Worm (Caenorhabditis elegans) whole organism, mixed stage, embryonic: ENCODE results near the gene ama-1.

Source experiments
- M03D4.4 ChIP-seq: sonication (generic microtip); optimal IDR thresholded peaks from 2 replicates; lab custom pipeline; 2017; ENCODE audit warnings: mild to moderate bottlenecking, missing genetic modification characterization, missing compliant biosample characterization
- bed-3 ChIP-seq: fragments of 200-800 bp; sonication (Bioruptor generic); optimal IDR thresholded peaks from 3 replicates; lab custom pipeline; 2018; ENCODE audit warnings: mild to moderate bottlenecking, missing genetic modification characterization, moderate library complexity, missing compliant biosample characterization
- blmp-1 ChIP-seq: fragments of 150-350 bp; optimal IDR thresholded peaks from 2 replicates; lab custom pipeline; 2014; ENCODE audit warnings: missing biosample characterization, missing genetic modification characterization
- ceh-39 ChIP-seq: fragments of 150-350 bp; optimal IDR thresholded peaks from 2 replicates; lab custom pipeline; 2014; ENCODE audit warnings: missing biosample characterization, missing genetic modification characterization
- ceh-43 ChIP-seq: fragments of 200-800 bp; sonication (Bioruptor generic); optimal IDR thresholded peaks from 2 replicates; lab custom pipeline; 2018; ENCODE audit warnings: mild to moderate bottlenecking, missing genetic modification characterization, moderate library complexity, missing compliant biosample characterization
- ceh-83 ChIP-seq: fragments of 200-800 bp; sonication (Bioruptor generic); optimal IDR thresholded peaks from 2 replicates; lab custom pipeline; 2018; ENCODE audit warnings: mild to moderate bottlenecking, missing genetic modification characterization, missing compliant biosample characterization
- ces-1 ChIP-seq: fragments of 150-350 bp; optimal IDR thresholded peaks from 2 replicates; lab custom pipeline; 2014; ENCODE audit warnings: missing biosample characterization, missing genetic modification reagents, missing genetic modification characterization
- cnd-1 ChIP-seq: fragments of 200-800 bp; sonication (Bioruptor generic); optimal IDR thresholded peaks from 2 replicates; lab custom pipeline; 2018; ENCODE audit warnings: mild to moderate bottlenecking, missing genetic modification characterization, missing compliant biosample characterization
- elt-1 ChIP-seq: sonication (generic microtip); optimal IDR thresholded peaks from 2 replicates; lab custom pipeline; 2017; ENCODE audit warnings: missing genetic modification characterization, mild to moderate bottlenecking, missing compliant biosample characterization, antibody characterized with exemption, moderate library complexity, borderline replicate concordance; ENCODE audit not compliant: insufficient read depth
- elt-3 ChIP-seq: fragments of 150-350 bp; optimal IDR thresholded peaks from 2 replicates; lab custom pipeline; 2014; ENCODE audit warnings: missing biosample characterization, missing genetic modification characterization
- flh-1 ChIP-seq: fragments of 200-800 bp; sonication (Bioruptor generic); optimal IDR thresholded peaks from 2 replicates; lab custom pipeline; 2018; ENCODE audit warnings: mild to moderate bottlenecking, missing genetic modification characterization, moderate library complexity, missing compliant biosample characterization
- ham-2 ChIP-seq: fragments of 200-800 bp; sonication (Bioruptor generic); optimal IDR thresholded peaks from 2 replicates; lab custom pipeline; 2018; ENCODE audit warnings: mild to moderate bottlenecking, missing genetic modification characterization, missing compliant biosample characterization
- hlh-1 ChIP-seq: fragments of 150-350 bp; optimal IDR thresholded peaks from 2 replicates; lab custom pipeline; 2014; ENCODE audit warnings: missing biosample characterization, missing genetic modification reagents, missing genetic modification characterization
- lin-13 ChIP-seq: fragments of 150-350 bp; optimal IDR thresholded peaks from 2 replicates; lab custom pipeline; 2014; ENCODE audit warnings: missing biosample characterization, missing genetic modification characterization
- lin-32 ChIP-seq: fragments of 200-800 bp; sonication (Bioruptor generic); optimal IDR thresholded peaks from 2 replicates; lab custom pipeline; 2018; ENCODE audit warnings: mild to moderate bottlenecking, missing genetic modification characterization, missing compliant biosample characterization
- lsy-2 ChIP-seq: fragments of 150-350 bp; optimal IDR thresholded peaks from 2 replicates; lab custom pipeline; 2014; ENCODE audit warnings: missing biosample characterization, missing genetic modification characterization
- mab-5 ChIP-seq: fragments of 150-350 bp; optimal IDR thresholded peaks from 2 replicates; lab custom pipeline; 2014; ENCODE audit warnings: missing biosample characterization, missing genetic modification characterization
- mep-1 ChIP-seq: fragments of 150-350 bp; optimal IDR thresholded peaks from 2 replicates; lab custom pipeline; 2017; ENCODE audit warnings: missing biosample characterization, missing genetic modification reagents, missing genetic modification characterization, inconsistent platforms
- mls-2 ChIP-seq: sonication (generic microtip); optimal IDR thresholded peaks from 2 replicates; lab custom pipeline; 2016; ENCODE audit warnings: mild to moderate bottlenecking, missing genetic modification characterization, moderate library complexity, missing compliant biosample characterization
- nhr-12 ChIP-seq: fragments of 150-350 bp; optimal IDR thresholded peaks from 2 replicates; lab custom pipeline; 2014; ENCODE audit warnings: missing biosample characterization, missing genetic modification characterization
- nhr-2 ChIP-seq: fragments of 150-350 bp; optimal IDR thresholded peaks from 2 replicates; lab custom pipeline; 2014; ENCODE audit warnings: missing biosample characterization, missing genetic modification characterization
- nhr-237 ChIP-seq: fragments of 150-350 bp; optimal IDR thresholded peaks from 2 replicates; lab custom pipeline; 2014; ENCODE audit warnings: missing biosample characterization, missing genetic modification characterization
- nhr-28 ChIP-seq: fragments of 150-350 bp; optimal IDR thresholded peaks from 2 replicates; lab custom pipeline; 2014; ENCODE audit warnings: missing biosample characterization, missing genetic modification characterization
- nhr-76 ChIP-seq: sonication (generic microtip); optimal IDR thresholded peaks from 2 replicates; lab custom pipeline; 2017; ENCODE audit warnings: missing biosample characterization, missing genetic modification characterization
- pha-4 ChIP-seq: fragments of 150-350 bp; optimal IDR thresholded peaks from 2 replicates; lab custom pipeline; 2018; ENCODE audit warnings: missing biosample characterization, missing genetic modification reagents, missing genetic modification characterization
- snpc-4 ChIP-seq: fragments of 150-350 bp; optimal IDR thresholded peaks from 2 replicates; lab custom pipeline; 2014; ENCODE audit warnings: missing biosample characterization, missing genetic modification characterization
- sptf-1 ChIP-seq: sonication (generic microtip); optimal IDR thresholded peaks from 2 replicates; lab custom pipeline; 2017; ENCODE audit warnings: mild to moderate bottlenecking, missing genetic modification characterization, moderate library complexity, missing compliant biosample characterization
- tbx-8 ChIP-seq: fragments of 200-800 bp; sonication (Bioruptor generic); optimal IDR thresholded peaks from 2 replicates; lab custom pipeline; 2018; ENCODE audit warnings: mild to moderate bottlenecking, missing genetic modification characterization, moderate library complexity, missing compliant biosample characterization
- unc-120 ChIP-seq: sonication (generic microtip); optimal IDR thresholded peaks from 2 replicates; lab custom pipeline; 2017; ENCODE audit warnings: missing genetic modification characterization, missing compliant biosample characterization; ENCODE audit not compliant: poor library complexity, severe bottlenecking
- unc-62 ChIP-seq: fragments of 150-350 bp; optimal IDR thresholded peaks from 2 replicates; lab custom pipeline; 2014; ENCODE audit warnings: missing biosample characterization, missing genetic modification reagents, missing genetic modification characterization
- zip-8 ChIP-seq: fragments of 150-350 bp; optimal IDR thresholded peaks from 2 replicates; lab custom pipeline; 2014; ENCODE audit warnings: missing biosample characterization, missing genetic modification characterization
- ztf-11 ChIP-seq: fragments of 150-350 bp; optimal IDR thresholded peaks from 2 replicates; lab custom pipeline; 2014; ENCODE audit warnings: missing biosample characterization, missing genetic modification characterization

ama-1 gene

ce11 chrIV:4243830-4244406, 4.0 kb upstream of the ama-1 start:
- TF ChIP-seq M03D4.4 (tag; lab: Kevin White, UChicago) (no peak), mls-2 (no peak), tbx-8 (GFP tag; lab: Kevin White, UChicago) (no peak), lin-32 (no peak), mab-5 (tag; lab: Kevin White, UChicago) (no peak), blmp-1 (tag; lab: Kevin White, UChicago) (no peak), nhr-2 (tag; lab: Kevin White, UChicago) (no peak), unc-62 (no peak), snpc-4 (tag; lab: Kevin White, UChicago) (no peak), cnd-1 (no peak), ceh-43 (GFP tag; lab: Kevin White, UChicago) (no peak), nhr-237 (tag; lab: Kevin White, UChicago) (no peak), lin-13 (tag; lab: Kevin White, UChicago) (no peak), nhr-28 (no peak), hlh-1 (tag; lab: Kevin White, UChicago) (no peak), elt-1 (tag; lab: Kevin White, UChicago) (no peak), flh-1 (GFP tag; lab: Kevin White, UChicago) (no peak)

- no peak for TF ChIP-seq nhr-2 (tag; lab: Kevin White, UChicago)
- no peak for TF ChIP-seq elt-3 (tag; lab: Kevin White, UChicago)
- TF ChIP-seq lsy-2 (tag; lab: Kevin White, UChicago), result no peak
- TF ChIP-seq lin-13 (tag; lab: Kevin White, UChicago), result no peak
- TF ChIP-seq elt-1 (tag; lab: Kevin White, UChicago), result no peak
- no peak for TF ChIP-seq nhr-28
- TF ChIP-seq mls-2, result no peak
- TF ChIP-seq M03D4.4 (tag; lab: Kevin White, UChicago), result no peak
- no peak for TF ChIP-seq ces-1
- TF ChIP-seq ceh-83 (GFP tag; lab: Kevin White, UChicago), result no peak
- TF ChIP-seq mep-1 (tag; lab: Kevin White, UChicago), result no peak
Measured at ce11 chrIV:4244510-4244909, 3.4 kb upstream of the ama-1 start, which contains the start of gene col-34. TSS of gene col-34 (minus strand) at chrIV:4244610.

ce11 chrIV:4246493-4246892, 1.4 kb upstream of the ama-1 start, which contains the start of gene ttr-20:
TSS of gene ttr-20 (plus strand) at chrIV:4246793.
- TF ChIP-seq ztf-11 (tag; lab: Kevin White, UChicago) (no peak), cnd-1 (no peak), mab-5 (tag; lab: Kevin White, UChicago) (no peak), snpc-4 (tag; lab: Kevin White, UChicago) (no peak), mls-2 (no peak), unc-62 (no peak), ceh-39 (tag; lab: Kevin White, UChicago) (no peak), flh-1 (GFP tag; lab: Kevin White, UChicago) (no peak), nhr-237 (tag; lab: Kevin White, UChicago) (no peak), lin-32 (no peak), elt-3 (tag; lab: Kevin White, UChicago) (no peak), nhr-2 (tag; lab: Kevin White, UChicago) (no peak), lin-13 (tag; lab: Kevin White, UChicago) (no peak), ceh-43 (GFP tag; lab: Kevin White, UChicago) (no peak), tbx-8 (GFP tag; lab: Kevin White, UChicago) (no peak), elt-1 (tag; lab: Kevin White, UChicago) (no peak), nhr-76 (no peak)

DNA sequence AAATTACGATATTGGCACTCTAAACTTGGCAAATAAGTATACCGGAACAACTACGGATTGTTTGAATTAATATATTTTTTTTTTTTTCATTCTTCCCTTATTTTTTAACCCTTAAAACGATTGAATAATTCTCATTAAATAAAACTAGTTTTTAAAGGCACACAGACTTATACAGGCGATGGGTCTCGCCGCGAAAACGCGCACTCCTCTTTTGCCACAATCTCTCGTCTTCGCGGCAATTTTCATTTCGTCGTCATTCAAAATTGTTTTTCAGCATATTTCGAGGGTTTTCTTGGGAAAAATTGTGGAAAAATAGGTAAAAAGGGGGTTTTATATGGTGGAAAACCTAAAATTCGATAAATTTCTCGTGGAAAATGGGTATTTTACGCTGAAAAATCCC, 536 bp upstream of the ama-1 start:
- TF ChIP-seq sptf-1 (tag; lab: Kevin White, UChicago) (peak; percentile 29), elt-3 (tag; lab: Kevin White, UChicago) (no peak), ceh-39 (tag; lab: Kevin White, UChicago) (peak; percentile 3), blmp-1 (tag; lab: Kevin White, UChicago) (no peak), mep-1 (tag; lab: Kevin White, UChicago) (peak; percentile 32), mab-5 (tag; lab: Kevin White, UChicago) (no peak), ces-1 (peak; percentile 68), unc-120 (peak; percentile 42), lin-13 (tag; lab: Kevin White, UChicago) (peak; percentile 15), zip-8 (tag; lab: Kevin White, UChicago) (no peak), unc-62 (no peak), bed-3 (GFP tag; lab: Kevin White, UChicago) (no peak), nhr-12 (tag; lab: Kevin White, UChicago) (no peak), lin-32 (no peak), M03D4.4 (tag; lab: Kevin White, UChicago) (no peak), pha-4 (tag; lab: Kevin White, UChicago) (peak; percentile 31), nhr-28 (no peak), ham-2 (GFP tag; lab: Kevin White, UChicago) (no peak), lsy-2 (tag; lab: Kevin White, UChicago) (peak; percentile 70)
